Worm (Caenorhabditis elegans) whole organism, L1 larva: ENCODE results near the gene arf-5.

Experiments used
- C16A3.4 ChIP-seq: fragments of 150-350 bp; optimal IDR thresholded peaks from 2 replicates; lab custom pipeline; 2014; ENCODE audit warnings: missing biosample characterization, missing genetic modification characterization
- C34B4.2 ChIP-seq: sonication (generic microtip); optimal IDR thresholded peaks from 2 replicates; lab custom pipeline; 2017; ENCODE audit warnings: mild to moderate bottlenecking, missing genetic modification characterization, missing compliant biosample characterization
- aha-1 ChIP-seq: fragments of 150-350 bp; optimal IDR thresholded peaks from 2 replicates; lab custom pipeline; 2014; ENCODE audit warnings: missing biosample characterization, missing genetic modification characterization
- aly-2 ChIP-seq: fragments of 150-350 bp; optimal IDR thresholded peaks from 2 replicates; lab custom pipeline; 2014; ENCODE audit warnings: missing biosample characterization, missing genetic modification characterization
- blmp-1 ChIP-seq: fragments of 150-350 bp; optimal IDR thresholded peaks from 2 replicates; lab custom pipeline; 2014; ENCODE audit warnings: missing biosample characterization, missing genetic modification characterization
- ceh-8 ChIP-seq: fragments of 200-800 bp; sonication (Bioruptor generic); optimal IDR thresholded peaks from 2 replicates; lab custom pipeline; 2018; ENCODE audit warnings: mild to moderate bottlenecking, missing genetic modification characterization, moderate library complexity, missing compliant biosample characterization
- ceh-82 ChIP-seq, 3 experiments: fragments of 150-350 bp in 1 of 3; sonication (generic microtip) in 2 of 3; optimal IDR thresholded peaks; 2 replicates each; lab custom pipeline; 2014 to 2017; ENCODE audit warnings: missing biosample characterization in 3 of 3, missing genetic modification characterization in 3 of 3
- ceh-90 ChIP-seq: sonication (generic microtip); optimal IDR thresholded peaks from 2 replicates; lab custom pipeline; 2016; ENCODE audit warnings: missing genetic modification characterization, missing compliant biosample characterization
- dpl-1 ChIP-seq, 3 experiments: fragments of 150-350 bp in 2 of 3; sonication (generic microtip) in 1 of 3; optimal IDR thresholded peaks; 2 replicates each; lab custom pipeline; 2014 to 2017; ENCODE audit warnings: missing biosample characterization in 3 of 3, missing genetic modification characterization in 3 of 3, missing genetic modification reagents in 3 of 3
- efl-3 ChIP-seq: fragments of 200-800 bp; sonication (Bioruptor generic); optimal IDR thresholded peaks from 2 replicates; lab custom pipeline; 2018; ENCODE audit warnings: mild to moderate bottlenecking, missing genetic modification characterization, missing compliant biosample characterization
- egl-13 ChIP-seq: sonication (generic microtip); optimal IDR thresholded peaks from 2 replicates; lab custom pipeline; 2016; ENCODE audit warnings: missing genotype, missing genetic modification reagents, missing genetic modification characterization, missing compliant biosample characterization
- elt-2 ChIP-seq: sonication (generic microtip); optimal IDR thresholded peaks from 2 replicates; lab custom pipeline; 2016; ENCODE audit warnings: missing genetic modification characterization, mild to moderate bottlenecking, inconsistent platforms, missing compliant biosample characterization, missing genetic modification reagents
- elt-3 ChIP-seq, 6 experiments: fragments of 150-350 bp in 1 of 6; sonication (generic microtip); optimal IDR thresholded peaks; 2 replicates each; lab custom pipeline; 2017 to 2018; ENCODE audit warnings: missing biosample characterization in 6 of 6, missing genetic modification characterization in 6 of 6, inconsistent platforms in 1 of 6
- ets-5 ChIP-seq: fragments of 200-800 bp; sonication (Bioruptor generic); IDR thresholded peaks from 2 replicates; pipeline ENCODE4 v1.3.6; 2022; ENCODE audit warnings: missing genetic modification characterization, missing compliant biosample characterization
- fkh-4 ChIP-seq: sonication (generic microtip); optimal IDR thresholded peaks from 2 replicates; lab custom pipeline; 2016; ENCODE audit warnings: missing compliant biosample characterization, missing genetic modification characterization, borderline replicate concordance
- fkh-8 ChIP-seq: sonication (generic microtip); optimal IDR thresholded peaks from 2 replicates; lab custom pipeline; 2016; ENCODE audit warnings: mild to moderate bottlenecking, missing genetic modification characterization, missing compliant biosample characterization
- hlh-4 ChIP-seq: sonication (generic microtip); optimal IDR thresholded peaks from 2 replicates; lab custom pipeline; 2016; ENCODE audit warnings: mild to moderate bottlenecking, missing genetic modification characterization, missing compliant biosample characterization
- irx-1 ChIP-seq: sonication (generic microtip); optimal IDR thresholded peaks from 2 replicates; lab custom pipeline; 2016; ENCODE audit warnings: missing genetic modification characterization, missing compliant biosample characterization
- isw-1 ChIP-seq: fragments of 200-800 bp; sonication (Bioruptor generic); IDR thresholded peaks from 2 replicates; pipeline ENCODE4 v1.3.6; 2022; ENCODE audit warnings: missing genetic modification characterization, missing compliant biosample characterization
- lin-13 ChIP-seq: fragments of 150-350 bp; optimal IDR thresholded peaks from 2 replicates; lab custom pipeline; 2014; ENCODE audit warnings: missing biosample characterization, missing genetic modification reagents, missing genetic modification characterization
- lin-14 ChIP-seq: fragments of 200-800 bp; sonication (Bioruptor generic); optimal IDR thresholded peaks from 2 replicates; lab custom pipeline; 2018; ENCODE audit warnings: mild to moderate bottlenecking, missing genetic modification characterization, moderate library complexity, missing compliant biosample characterization
- lin-15B ChIP-seq: fragments of 150-350 bp; sonication (generic microtip); optimal IDR thresholded peaks from 3 replicates; lab custom pipeline; 2014; ENCODE audit warnings: missing biosample characterization, missing genetic modification characterization
- lin-35 ChIP-seq, 2 experiments: fragments of 150-350 bp; optimal IDR thresholded peaks; 2 replicates each; lab custom pipeline; 2014; ENCODE audit warnings: missing biosample characterization in 2 of 2, missing genetic modification characterization in 2 of 2, missing genetic modification reagents in 2 of 2
- lir-3 ChIP-seq: sonication (generic microtip); optimal IDR thresholded peaks from 2 replicates; lab custom pipeline; 2016; ENCODE audit warnings: mild to moderate bottlenecking, missing genetic modification characterization, moderate library complexity, missing compliant biosample characterization; ENCODE audit not compliant: poor library complexity
- mab-9 ChIP-seq: fragments of 200-800 bp; sonication (Bioruptor generic); IDR thresholded peaks from 2 replicates; pipeline ENCODE4 v1.3.6; 2022; ENCODE audit warnings: missing genetic modification reagents, missing genetic modification characterization, missing compliant biosample characterization
- nhr-19 ChIP-seq: fragments of 200-800 bp; sonication (Bioruptor generic); conservative IDR thresholded peaks from 2 replicates; pipeline ENCODE4 v1.3.6; 2022; ENCODE audit warnings: missing genetic modification characterization, missing compliant biosample characterization
- nhr-28 ChIP-seq: fragments of 150-350 bp; optimal IDR thresholded peaks from 2 replicates; lab custom pipeline; 2014; ENCODE audit warnings: missing biosample characterization, missing genetic modification characterization
- nhr-47 ChIP-seq: sonication (generic microtip); optimal IDR thresholded peaks from 2 replicates; lab custom pipeline; 2016; ENCODE audit warnings: mild to moderate bottlenecking, missing genetic modification characterization, moderate library complexity, missing compliant biosample characterization
- nhr-71 ChIP-seq: sonication (generic microtip); optimal IDR thresholded peaks from 2 replicates; lab custom pipeline; 2016; ENCODE audit warnings: mild to moderate bottlenecking, missing genetic modification characterization, moderate library complexity, missing compliant biosample characterization
- nhr-76 ChIP-seq: sonication (generic microtip); optimal IDR thresholded peaks from 2 replicates; lab custom pipeline; 2017; ENCODE audit warnings: missing biosample characterization, missing genetic modification characterization
- nhr-77 ChIP-seq: fragments of 150-350 bp; optimal IDR thresholded peaks from 2 replicates; lab custom pipeline; 2014; ENCODE audit warnings: missing biosample characterization, missing genetic modification characterization
- nhr-85 ChIP-seq: sonication (generic microtip); peaks from one replicate; lab custom pipeline; 2016; ENCODE audit warnings: missing genetic modification characterization, inconsistent platforms, missing compliant biosample characterization
- nhr-90 ChIP-seq: sonication (generic microtip); optimal IDR thresholded peaks from 2 replicates; lab custom pipeline; 2016; ENCODE audit warnings: mild to moderate bottlenecking, missing genetic modification characterization, missing compliant biosample characterization; ENCODE audit not compliant: poor library complexity
- pax-3 ChIP-seq: fragments of 200-800 bp; sonication (Bioruptor generic); optimal IDR thresholded peaks from 2 replicates; lab custom pipeline; 2018; ENCODE audit warnings: mild to moderate bottlenecking, missing genetic modification characterization, moderate library complexity, missing compliant biosample characterization
- pqm-1 ChIP-seq: sonication (generic microtip); optimal IDR thresholded peaks from 3 replicates; lab custom pipeline; 2017; ENCODE audit warnings: missing biosample characterization, missing genetic modification characterization
- rnt-1 ChIP-seq: sonication (generic microtip); optimal IDR thresholded peaks from 2 replicates; lab custom pipeline; 2016; ENCODE audit warnings: mild to moderate bottlenecking, missing genetic modification characterization, moderate library complexity, missing compliant biosample characterization
- skn-1 ChIP-seq: fragments of 150-350 bp; optimal IDR thresholded peaks from 2 replicates; lab custom pipeline; 2014; ENCODE audit warnings: missing biosample characterization, missing genetic modification characterization
- snpc-4 ChIP-seq: fragments of 150-350 bp; optimal IDR thresholded peaks from 2 replicates; lab custom pipeline; 2014; ENCODE audit warnings: missing biosample characterization, missing genetic modification characterization
- snu-23 ChIP-seq: sonication (generic microtip); optimal IDR thresholded peaks from 2 replicates; lab custom pipeline; 2016; ENCODE audit warnings: missing genetic modification characterization, missing compliant biosample characterization
- sox-4 ChIP-seq: sonication (generic microtip); optimal IDR thresholded peaks from 2 replicates; lab custom pipeline; 2016; ENCODE audit warnings: missing genetic modification characterization, missing compliant biosample characterization
- sptf-1 ChIP-seq: fragments of 150-350 bp; optimal IDR thresholded peaks from 2 replicates; lab custom pipeline; 2014; ENCODE audit warnings: missing biosample characterization, missing genetic modification characterization
- sup-37 ChIP-seq: fragments of 200-800 bp; sonication (Bioruptor generic); optimal IDR thresholded peaks from 2 replicates; lab custom pipeline; 2018; ENCODE audit warnings: mild to moderate bottlenecking, missing genetic modification characterization, missing compliant biosample characterization
- unc-30 ChIP-seq: sonication (generic microtip); optimal IDR thresholded peaks from 2 replicates; lab custom pipeline; 2017; ENCODE audit warnings: missing biosample characterization, missing genetic modification characterization
- unc-86 ChIP-seq: sonication (generic microtip); optimal IDR thresholded peaks from 2 replicates; lab custom pipeline; 2016; ENCODE audit warnings: missing genetic modification characterization, missing compliant biosample characterization
- vab-15 ChIP-seq: sonication (generic microtip); optimal IDR thresholded peaks from 2 replicates; lab custom pipeline; 2017; ENCODE audit warnings: missing genotype, mild to moderate bottlenecking, missing genetic modification characterization, missing compliant biosample characterization
- zag-1 ChIP-seq: fragments of 150-350 bp; optimal IDR thresholded peaks from 2 replicates; lab custom pipeline; 2014; ENCODE audit warnings: missing biosample characterization, missing genetic modification characterization
- zip-4 ChIP-seq: fragments of 200-800 bp; sonication (Bioruptor generic); optimal IDR thresholded peaks from 2 replicates; lab custom pipeline; 2018; ENCODE audit warnings: mild to moderate bottlenecking, missing genetic modification characterization, moderate library complexity, missing compliant biosample characterization

arf-5 gene

ce11 chrIV:8015726-8016312, 33.5 kb downstream of the arf-5 start, which contains the start of gene C26B2.7 (continued):
- TF ChIP-seq lin-35 (GFP tag; optimal IDR thresholded peaks at IDR 0.05; lab: Kevin White, UChicago) (peak; percentile 76 to 89), nhr-77 (tag; lab: Kevin White, UChicago) (peak; percentile 33), lin-14 (GFP tag; lab: Kevin White, UChicago) (peak; percentile 81), ceh-90 (tag; lab: Kevin White, UChicago) (peak; percentile 53), nhr-19 (GFP tag; lab: Robert Waterston, UW) (peak; percentile 85), snu-23 (peak; percentile 82), nhr-85 (tag; lab: Kevin White, UChicago) (peak; percentile 67), vab-15 (peak; percentile 76), dpl-1 (GFP tag; optimal IDR thresholded peaks at IDR 0.05; lab: Kevin White, UChicago) (peak; percentile 69 to 85 (median 81)), skn-1 (tag; lab: Kevin White, UChicago) (peak; percentile 34), hlh-4 (tag; lab: Kevin White, UChicago) (peak; percentile 7), nhr-71 (peak; percentile 88), mab-9 (peak; percentile 64; the same call in 1 of the 2 replicates), nhr-90 (tag; lab: Kevin White, UChicago) (peak; percentile 82), unc-86 (peak; percentile 84), lin-13 (GFP tag; lab: Kevin White, UChicago) (peak; percentile 22), nhr-47 (tag; lab: Kevin White, UChicago) (peak; percentile 88), blmp-1 (peak; percentile 31), irx-1 (tag; lab: Kevin White, UChicago) (peak; percentile 22)

ce11 chrIV:8016694-8017093, 34.4 kb downstream of the arf-5 start, which contains the start of gene elpc-4:
Gene elpc-4 (plus strand): TSS chrIV:8016994.
- TF ChIP-seq sptf-1 (no peak), nhr-76 (no peak), C34B4.2 (tag; lab: Kevin White, UChicago) (no peak), lir-3 (tag; lab: Kevin White, UChicago) (no peak), nhr-77 (tag; lab: Kevin White, UChicago) (no peak), fkh-8 (tag; lab: Kevin White, UChicago) (no peak), efl-3 (GFP tag; lab: Kevin White, UChicago) (no peak), ceh-82 (tag; optimal IDR thresholded peaks at IDR 0.05; lab: Kevin White, UChicago) (no peak), nhr-28 (no peak), elt-2 (no peak), sox-4 (tag; lab: Kevin White, UChicago) (no peak), aha-1 (no peak), ceh-8 (no peak), ets-5 (GFP tag; lab: Robert Waterston, UW) (no peak), egl-13 (tag; lab: Kevin White, UChicago) (no peak)
- TF ChIP-seq, all 84 proteins: peak for 0

ce11 chrIV:8019772-8020496, 37.6 kb downstream of the arf-5 start, which contains the start of gene dnc-4:
Gene dnc-4 (minus strand): TSS chrIV:8019808.
- peak; percentile 3 for TF ChIP-seq egl-13 (tag; lab: Kevin White, UChicago)
- TF ChIP-seq unc-30 (tag; lab: Kevin White, UChicago), result no peak
- TF ChIP-seq zag-1, result no peak
- no peak for TF ChIP-seq snpc-4 (tag; lab: Kevin White, UChicago)
- no peak for TF ChIP-seq sup-37 (GFP tag; lab: Kevin White, UChicago)
- no peak for TF ChIP-seq nhr-77 (tag; lab: Kevin White, UChicago)
- no peak for TF ChIP-seq zip-4 (GFP tag; lab: Kevin White, UChicago)
- no peak for TF ChIP-seq fkh-4 (tag; lab: Kevin White, UChicago)
- peak; percentile 71 for TF ChIP-seq lir-3 (tag; lab: Kevin White, UChicago)
- TF ChIP-seq skn-1 (tag; lab: Kevin White, UChicago), result peak; percentile 29
- no peak for TF ChIP-seq lin-15B (tag; lab: Kevin White, UChicago)
- no peak for TF ChIP-seq C34B4.2 (tag; lab: Kevin White, UChicago)
- no peak; the same call in 1 of the 2 replicates for TF ChIP-seq isw-1 (GFP tag; lab: Robert Waterston, UW)
- TF ChIP-seq elt-3 (tag; optimal IDR thresholded peaks at IDR 0.05; lab: Kevin White, UChicago), result no peak
- no peak for TF ChIP-seq pqm-1 (tag; lab: Kevin White, UChicago)
- TF ChIP-seq rnt-1 (tag; lab: Kevin White, UChicago), result peak; percentile 73
- no peak for TF ChIP-seq nhr-76
- peak in 1 of 2 experiments; percentile 27 for TF ChIP-seq lin-35 (GFP tag; optimal IDR thresholded peaks at IDR 0.05; lab: Kevin White, UChicago)
- no peak for TF ChIP-seq pax-3 (tag; lab: Kevin White, UChicago)
- TF ChIP-seq fkh-8 (tag; lab: Kevin White, UChicago), result no peak
- TF ChIP-seq aly-2 (tag; lab: Kevin White, UChicago), result no peak
- TF ChIP-seq C16A3.4 (tag; lab: Kevin White, UChicago), result no peak
